Worm (Caenorhabditis elegans): Measurements from ENCODE around the gene F54C9.7.

The F54C9.7 gene

DNA sequence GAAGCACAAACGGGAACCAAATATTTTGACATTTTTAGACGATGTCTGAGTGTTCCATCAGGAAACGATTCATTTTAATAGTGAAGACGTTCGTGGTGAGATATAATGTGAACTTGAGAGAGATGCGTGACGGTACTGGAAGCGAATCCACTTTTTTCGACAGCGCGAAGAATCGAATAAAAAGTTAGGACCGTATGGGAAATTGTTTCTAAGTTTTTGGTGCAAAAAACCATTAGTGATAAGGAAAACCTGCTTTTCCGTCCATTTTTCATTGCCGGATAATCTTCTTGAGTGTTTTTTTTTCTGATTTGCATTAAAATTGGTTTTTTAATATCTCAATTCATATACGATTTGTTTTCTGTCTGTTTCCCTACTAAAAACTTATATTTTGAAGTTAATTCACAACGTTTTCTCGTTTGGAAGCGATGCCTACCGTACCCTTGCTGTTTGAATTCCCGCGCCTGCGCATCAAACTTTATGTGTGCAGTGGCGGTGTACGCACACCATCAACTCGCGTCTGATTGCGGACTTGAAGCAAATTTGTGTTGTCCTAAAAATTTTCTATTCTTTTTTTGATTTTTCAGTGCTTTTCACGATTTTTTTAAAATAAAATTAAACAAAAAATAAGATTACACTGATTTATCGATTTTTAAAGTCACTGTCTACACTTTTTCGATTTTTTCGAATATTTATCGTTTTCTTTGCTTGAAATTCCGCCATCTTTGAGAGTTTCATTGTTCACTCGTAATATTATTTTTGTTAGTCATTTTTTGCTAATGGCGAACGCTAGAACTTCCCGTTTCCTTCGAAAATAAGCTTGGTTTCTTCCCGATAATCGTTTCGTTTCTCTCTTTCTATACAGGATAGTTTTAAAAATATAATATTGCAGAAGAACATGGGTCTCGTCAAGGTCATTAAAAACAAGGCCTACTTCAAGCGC lies 3.8 kb upstream of the F54C9.7 start, which contains the start of the genes col-38 and rpl-5 (continued):
- TF ChIP-seq zag-1 (tag; optimal IDR thresholded peaks at IDR 0.05) = no peak
- no peak for TF ChIP-seq nhr-28 (tag; optimal IDR thresholded peaks at IDR 0.05)
- peak; percentile 64 for TF ChIP-seq ceh-28 (tag; optimal IDR thresholded peaks at IDR 0.05)
- peak; percentile 96 for TF ChIP-seq nhr-23 (tag; optimal IDR thresholded peaks at IDR 0.05)
- peak; percentile 63 for TF ChIP-seq hmg-11 (tag; optimal IDR thresholded peaks at IDR 0.05)
- TF ChIP-seq elt-1 (tag; optimal IDR thresholded peaks at IDR 0.05) = peak; percentile 23
- peak; percentile 73 for TF ChIP-seq nhr-11 (tag; optimal IDR thresholded peaks at IDR 0.05)

DNA sequence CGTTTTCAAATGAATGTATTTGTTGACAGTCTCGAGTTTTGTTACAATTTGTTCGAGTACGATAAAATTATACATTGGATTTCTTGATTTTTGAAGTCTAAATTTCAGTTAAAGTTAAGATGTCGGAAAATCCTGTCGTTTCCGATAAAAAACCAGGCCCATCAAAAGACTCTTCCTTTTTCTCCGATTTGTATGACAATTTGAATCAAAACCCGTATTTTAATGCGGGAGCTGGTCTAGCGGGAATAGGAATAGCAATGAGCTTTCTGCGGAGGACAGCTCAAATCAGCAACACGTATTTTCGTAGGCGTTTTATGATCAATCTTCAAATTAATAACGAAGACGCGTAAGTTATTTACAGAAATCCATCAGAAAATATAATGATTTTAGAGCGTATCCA lies 2.2 kb upstream of the F54C9.7 start, which contains the start of gene bcs-1:
bcs-1 (plus strand) TSS at position 109 of the 400 bp plus-strand sequence.
- no peak for TF ChIP-seq elt-2 (tag; optimal IDR thresholded peaks at IDR 0.05)
- TF ChIP-seq skn-1 (tag; optimal IDR thresholded peaks at IDR 0.05) = no peak
- TF ChIP-seq snpc-4 (tag; optimal IDR thresholded peaks at IDR 0.05) = no peak
- TF ChIP-seq nhr-11 (tag; optimal IDR thresholded peaks at IDR 0.05) = no peak
- no peak for TF ChIP-seq ceh-28 (tag; optimal IDR thresholded peaks at IDR 0.05)
- no peak for TF ChIP-seq nhr-76 (tag; optimal IDR thresholded peaks at IDR 0.05)
- no peak for TF ChIP-seq ztf-4 (tag; optimal IDR thresholded peaks at IDR 0.05)
- no peak for TF ChIP-seq pqm-1 (tag; optimal IDR thresholded peaks at IDR 0.05)
- no peak for TF ChIP-seq ama-1 (optimal IDR thresholded peaks at IDR 0.05)
- no peak for TF ChIP-seq aly-2 (tag; optimal IDR thresholded peaks at IDR 0.05)

DNA sequence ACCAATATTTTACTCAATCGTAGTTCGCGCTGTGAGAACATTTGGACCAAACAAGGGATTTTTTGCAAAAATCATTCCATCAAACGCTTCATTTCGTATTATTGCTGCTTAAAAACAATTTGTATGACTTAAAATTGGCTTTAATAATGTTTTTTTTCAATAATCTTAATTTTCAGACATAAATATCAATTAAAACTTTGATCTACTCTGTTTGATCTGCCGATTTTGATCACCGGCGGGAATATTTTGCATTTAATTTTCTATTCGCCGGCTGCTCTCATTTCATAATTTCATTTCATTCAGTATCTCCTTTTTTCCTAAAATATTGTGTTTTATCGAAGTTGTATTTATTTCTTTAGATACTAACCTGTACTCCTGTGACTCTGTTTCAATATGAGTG lies 2.0 kb downstream of the F54C9.7 start, which contains the start of gene puf-5:
puf-5 (plus strand) TSS at position 358 of the 400 bp plus-strand sequence.
- no peak for TF ChIP-seq nhr-11 (tag; optimal IDR thresholded peaks at IDR 0.05)

DNA sequence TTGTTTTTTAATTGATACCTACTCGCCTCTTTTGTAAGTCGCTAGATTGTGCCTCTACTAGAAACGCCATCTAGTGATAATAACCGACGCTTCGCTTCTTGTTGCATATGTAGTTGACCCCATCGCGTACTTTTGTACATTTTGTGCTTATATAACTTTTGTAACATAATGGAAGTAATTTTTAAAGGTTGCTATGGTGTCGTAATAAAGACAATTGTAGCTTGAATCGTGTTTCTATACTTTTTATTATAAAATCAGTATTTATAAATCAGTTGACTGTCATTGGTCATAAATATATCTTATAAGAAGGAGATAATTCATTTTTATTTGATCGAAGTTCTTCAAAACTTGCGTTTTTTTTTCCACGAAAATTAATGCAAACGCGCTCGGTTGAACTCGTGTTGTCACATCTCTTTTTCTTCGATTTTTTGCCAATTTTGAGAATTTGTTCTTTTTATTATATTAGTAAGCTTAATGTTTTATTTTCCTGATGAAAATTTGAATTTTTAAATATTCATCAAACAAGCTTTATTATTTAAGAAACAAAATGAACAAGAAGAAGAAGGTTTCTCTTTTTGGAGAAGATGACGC lies 4.5 kb downstream of the F54C9.7 start, which contains the start of gene F54C9.9:
F54C9.9 (plus strand) TSS at position 541 of the 591 bp plus-strand sequence.
- TF ChIP-seq lin-15B (tag; optimal IDR thresholded peaks at IDR 0.05) = peak; percentile 42
- no peak for TF ChIP-seq nhr-11 (tag; optimal IDR thresholded peaks at IDR 0.05)
- peak; percentile 71 for TF ChIP-seq pha-4 (tag; optimal IDR thresholded peaks at IDR 0.05)
- TF ChIP-seq elt-1 (tag; optimal IDR thresholded peaks at IDR 0.05) = no peak
- peak; percentile 21 for TF ChIP-seq nfya-1 (tag; optimal IDR thresholded peaks at IDR 0.05; ENCODE audit: insufficient read depth)
- TF ChIP-seq nhr-67 (tag; optimal IDR thresholded peaks at IDR 0.05) = peak; percentile 35

DNA sequence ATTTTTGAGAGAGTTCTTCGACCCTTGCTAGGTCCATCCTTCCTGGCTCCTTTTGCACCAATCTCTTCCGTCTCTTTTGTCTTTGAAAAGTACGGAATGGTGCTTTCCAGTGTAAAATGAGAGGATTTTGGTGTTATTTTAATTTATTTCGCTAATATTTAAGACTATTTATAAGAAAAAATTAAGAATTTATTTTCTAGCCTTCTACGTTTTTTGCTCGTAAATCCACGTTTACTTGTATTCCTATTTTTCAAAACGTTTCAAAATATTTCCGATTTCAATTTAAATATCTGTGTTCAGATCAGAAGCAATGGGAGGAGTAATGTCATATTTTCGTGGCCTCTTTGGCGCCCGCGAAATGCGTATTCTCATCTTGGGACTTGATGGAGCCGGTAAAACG lies 8.6 kb downstream of the F54C9.7 start, which contains the start of gene arl-1:
arl-1 (plus strand) TSS at position 301 of the 400 bp plus-strand sequence.
- TF ChIP-seq fos-1 (tag; optimal IDR thresholded peaks at IDR 0.05) = no peak
- no peak for TF ChIP-seq nhr-23 (tag; optimal IDR thresholded peaks at IDR 0.05)
- TF ChIP-seq unc-39 (tag; optimal IDR thresholded peaks at IDR 0.05) = no peak

DNA sequence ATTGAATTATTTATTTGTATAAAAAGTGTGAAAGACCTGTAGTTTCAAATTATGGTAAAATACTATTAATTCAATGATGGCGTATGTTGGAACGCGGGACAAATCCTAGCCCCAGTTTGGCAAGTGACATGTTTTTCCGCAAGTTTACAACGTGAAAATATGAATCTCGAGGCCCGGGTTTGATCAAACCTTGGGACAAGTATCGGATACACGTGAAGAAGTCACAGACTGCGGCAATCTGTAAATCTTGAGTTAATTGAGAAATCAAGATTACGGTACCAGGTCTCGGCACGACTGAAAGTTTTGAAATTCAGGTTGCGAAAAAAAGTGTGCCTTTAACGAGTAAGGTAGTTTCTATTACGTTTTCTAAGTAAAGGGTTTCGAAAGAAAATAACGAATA lies 9.9 kb downstream of the F54C9.7 start:
- TF ChIP-seq unc-62 (GFP tag; optimal IDR thresholded peaks at IDR 0.05) (no peak), elt-3 (tag; optimal IDR thresholded peaks at IDR 0.05) (no peak), ceh-16 (tag; optimal IDR thresholded peaks at IDR 0.05) (no peak), lin-15B (tag; optimal IDR thresholded peaks at IDR 0.05) (no peak), ceh-82 (tag; optimal IDR thresholded peaks at IDR 0.05) (no peak), mml-1 (tag; optimal IDR thresholded peaks at IDR 0.05) (no peak)

DNA sequence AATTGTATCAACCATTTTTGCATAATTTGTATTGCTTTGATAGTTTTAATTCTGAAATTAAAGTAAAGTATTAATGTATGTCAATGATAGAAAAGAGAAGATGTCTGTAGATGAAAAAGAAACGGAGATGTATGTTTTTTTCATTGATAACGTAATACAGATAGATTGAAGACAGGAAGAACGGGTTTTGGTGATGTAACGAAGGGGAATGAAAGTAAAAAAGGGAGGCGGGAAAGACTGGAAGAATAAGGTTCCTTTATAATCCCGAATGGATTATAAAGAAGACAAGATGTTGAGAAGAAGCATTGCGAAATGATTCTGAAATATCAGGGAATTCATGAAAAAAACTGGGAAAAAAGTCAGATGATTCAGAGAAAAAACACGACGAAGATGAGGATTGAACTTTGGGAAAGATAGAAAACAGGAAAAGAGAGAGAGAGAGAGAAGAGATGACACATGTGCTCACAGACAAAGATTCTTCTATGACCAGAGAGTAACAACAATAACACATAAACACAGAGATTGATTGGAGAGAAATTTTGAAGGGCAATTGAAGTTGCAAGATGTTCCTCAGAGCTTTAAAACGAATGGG lies 12.0 kb downstream of the F54C9.7 start, which contains the start of gene F54C9.11:
F54C9.11 (minus strand) TSS at position 51 of the 592 bp plus-strand sequence.
- TF ChIP-seq jun-1 (tag; optimal IDR thresholded peaks at IDR 0.05) = no peak
- TF ChIP-seq ZK546.5 (tag; optimal IDR thresholded peaks at IDR 0.05) = no peak
- TF ChIP-seq nhr-11 (tag; optimal IDR thresholded peaks at IDR 0.05) = no peak
- TF ChIP-seq nfya-1 (tag; optimal IDR thresholded peaks at IDR 0.05; ENCODE audit: insufficient read depth) = peak; percentile 47
- no peak for TF ChIP-seq eor-1 (tag; optimal IDR thresholded peaks at IDR 0.05)
- TF ChIP-seq tbx-2 (tag; optimal IDR thresholded peaks at IDR 0.05) = no peak
- peak; percentile 42 for TF ChIP-seq egl-5 (tag; optimal IDR thresholded peaks at IDR 0.05)

Data from whole organism, L3 larva.